Fruit fly (Drosophila melanogaster): ENCODE data around the gene ATPsynE.
A peak's percentile ranks its signal among the peaks of the same experiment; 100 is the strongest.

The ATPsynE gene

DNA sequence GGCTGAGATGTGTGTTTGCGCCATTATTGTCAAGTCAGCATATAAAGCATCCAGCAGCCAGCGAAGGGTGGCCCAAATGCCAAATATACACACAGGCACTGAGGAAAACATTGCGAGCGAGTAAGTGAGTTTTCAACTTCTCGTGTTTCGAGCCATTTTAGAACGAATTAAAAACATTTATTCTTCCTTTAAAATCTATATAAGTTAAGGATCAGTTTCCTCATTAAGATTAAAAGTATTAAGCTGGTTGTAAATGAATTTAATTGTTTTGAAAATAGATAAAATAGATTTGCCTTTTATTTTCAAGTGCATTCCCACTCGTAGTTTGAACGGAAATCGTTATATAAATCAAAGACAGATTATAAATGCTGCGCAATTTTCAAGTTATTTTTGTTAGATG lies 24.7 kb downstream of the ATPsynE start (continued):
- TF ChIP-seq Elba2 (GFP tag; optimal IDR thresholded peaks at IDR 0.05) (no peak), Fer3 (tag; optimal IDR thresholded peaks at IDR 0.05) (peak; percentile 34), sens-2 (GFP tag; IDR thresholded peaks at IDR 0.05) (no peak), Optix (GFP tag; IDR thresholded peaks at IDR 0.05) (no peak), CG34224 (GFP tag; IDR thresholded peaks at IDR 0.05; ENCODE audit: partially characterized antibody) (no peak), CG7987 (GFP tag; optimal IDR thresholded peaks at IDR 0.05) (no peak), Neu2 (GFP tag; optimal IDR thresholded peaks at IDR 0.05; ENCODE audit: borderline replicate concordance) (no peak), eyg (GFP tag; optimal IDR thresholded peaks at IDR 0.05) (no peak), CG12391 (tag; optimal IDR thresholded peaks at IDR 0.05) (peak; percentile 51), stwl (tag; optimal IDR thresholded peaks at IDR 0.05) (no peak), CG12942 (GFP tag; optimal IDR thresholded peaks at IDR 0.05) (no peak), Atf6 (GFP tag; IDR thresholded peaks at IDR 0.05) (peak; percentile 20; the same call in 1 of the 2 replicates), CG8944 (GFP tag; optimal IDR thresholded peaks at IDR 0.05) (no peak), B-H1 (GFP tag; IDR thresholded peaks at IDR 0.05) (no peak), Fer1 (GFP tag; optimal IDR thresholded peaks at IDR 0.05) (peak; percentile 57), Mrtf (GFP tag; IDR thresholded peaks at IDR 0.05) (no peak), CG10431 (GFP tag; optimal IDR thresholded peaks at IDR 0.05) (no peak), C15 (GFP tag; IDR thresholded peaks at IDR 0.05) (no peak), CG17802 (tag; optimal IDR thresholded peaks at IDR 0.05) (no peak), CG6175 (GFP tag; IDR thresholded peaks at IDR 0.05) (no peak), CG3847 (GFP tag; IDR thresholded peaks at IDR 0.05) (no peak), CG11085 (GFP tag; IDR thresholded peaks at IDR 0.05) (no peak), CG15073 (GFP tag; optimal IDR thresholded peaks at IDR 0.05) (no peak), Ets97D (GFP tag; optimal IDR thresholded peaks at IDR 0.05) (no peak), TFAM (GFP tag; optimal IDR thresholded peaks at IDR 0.05) (no peak), CG15696 (tag; optimal IDR thresholded peaks at IDR 0.05) (no peak), esg (GFP tag; conservative IDR thresholded peaks at IDR 0.05) (0 out of 2 replicates have a peak, but pooled peaks have one; percentile 29), CG11247 (GFP tag; IDR thresholded peaks at IDR 0.05) (no peak), CG31365 (tag; optimal IDR thresholded peaks at IDR 0.05) (no peak), CG2678 (tag; optimal IDR thresholded peaks at IDR 0.05) (peak; percentile 59), luna (GFP tag; optimal IDR thresholded peaks at IDR 0.05) (no peak), CG31388 (GFP tag; optimal IDR thresholded peaks at IDR 0.05) (no peak), Hmx (GFP tag; optimal IDR thresholded peaks at IDR 0.05) (no peak), CG14014 (GFP tag; IDR thresholded peaks at IDR 0.05) (no peak), insv (GFP tag; optimal IDR thresholded peaks at IDR 0.05) (no peak), peb (GFP tag; IDR thresholded peaks at IDR 0.05) (no peak), tgo (GFP tag; IDR thresholded peaks at IDR 0.05) (no peak), pzg (GFP tag; optimal IDR thresholded peaks at IDR 0.05) (no peak), CG4854 (GFP tag; optimal IDR thresholded peaks at IDR 0.05) (no peak), Drgx (GFP tag; IDR thresholded peaks at IDR 0.05) (no peak), run (tag; optimal IDR thresholded peaks at IDR 0.05) (no peak), Deaf1 (tag; optimal IDR thresholded peaks at IDR 0.05) (no peak), CHES-1-like (GFP tag; optimal IDR thresholded peaks at IDR 0.05) (no peak), fu2 (GFP tag; optimal IDR thresholded peaks at IDR 0.05) (no peak), Sox102F (GFP tag; optimal IDR thresholded peaks at IDR 0.05) (peak; percentile 56), corto (GFP tag; optimal IDR thresholded peaks at IDR 0.05) (no peak), Dref (GFP tag; IDR thresholded peaks at IDR 0.05) (no peak), caup (GFP tag; optimal IDR thresholded peaks at IDR 0.05; ENCODE audit: severe bottlenecking) (peak; percentile 24), Lhr (GFP tag; optimal IDR thresholded peaks at IDR 0.05) (no peak), Hr51 (GFP tag; optimal IDR thresholded peaks at IDR 0.05) (peak in 1 of 2 experiments; percentile 66), bcd (GFP tag; optimal IDR thresholded peaks at IDR 0.05) (peak; percentile 20), onecut (GFP tag; IDR thresholded peaks at IDR 0.05) (no peak; the same call in 1 of the 2 replicates)
